Worm (Caenorhabditis elegans) whole organism, young adult: ENCODE measurements around the gene F57B9.8.

ENCODE experiments used
- B0035.1 ChIP-seq: sonication (generic microtip); optimal IDR thresholded peaks from 2 replicates; lab custom pipeline; 2016; ENCODE audit warnings: missing genetic modification characterization, mild to moderate bottlenecking, missing compliant biosample characterization, missing genotype, missing genetic modification reagents
- B0261.1 ChIP-seq: sonication (generic microtip); optimal IDR thresholded peaks from 2 replicates; lab custom pipeline; 2016; ENCODE audit warnings: mild to moderate bottlenecking, missing genetic modification characterization, moderate library complexity, missing compliant biosample characterization
- B0336.3 ChIP-seq: fragments of 200-800 bp; sonication (Bioruptor generic); IDR thresholded peaks from 2 replicates; pipeline ENCODE4 v1.3.6; 2022; ENCODE audit warnings: missing genetic modification characterization, missing compliant biosample characterization
- C17E4.6 ChIP-seq: fragments of 200-800 bp; sonication (Bioruptor generic); IDR thresholded peaks from 2 replicates; pipeline ENCODE4 v1.3.6; 2022; ENCODE audit warnings: missing genetic modification reagents, missing genetic modification characterization, missing compliant biosample characterization
- F22D6.2 ChIP-seq: sonication (generic microtip); optimal IDR thresholded peaks from 2 replicates; lab custom pipeline; 2016; ENCODE audit warnings: mild to moderate bottlenecking, missing genetic modification characterization, missing compliant biosample characterization
- F33H1.4 ChIP-seq: fragments of 200-800 bp; sonication (Bioruptor generic); IDR thresholded peaks from 2 replicates; pipeline ENCODE4 v1.3.6; 2022; ENCODE audit warnings: missing genetic modification reagents, missing genetic modification characterization, missing compliant biosample characterization
- F39B2.1 ChIP-seq: fragments of 200-800 bp; sonication (Bioruptor generic); IDR thresholded peaks from 2 replicates; pipeline ENCODE4 v1.3.6; 2022; ENCODE audit warnings: missing genetic modification reagents, missing genetic modification characterization, missing compliant biosample characterization
- Y56A3A.18 ChIP-seq: fragments of 200-800 bp; sonication (Bioruptor generic); IDR thresholded peaks from 2 replicates; pipeline ENCODE4 v1.3.6; 2022; ENCODE audit warnings: missing genetic modification reagents, missing genetic modification characterization, missing compliant biosample characterization
- Y67H2A.10 ChIP-seq: fragments of 200-800 bp; sonication (Bioruptor generic); conservative IDR thresholded peaks from 2 replicates; pipeline ENCODE4 v1.3.6; 2022; ENCODE audit warnings: missing genetic modification reagents, missing genetic modification characterization, missing compliant biosample characterization
- aptf-2 ChIP-seq: fragments of 200-800 bp; sonication (Bioruptor generic); conservative IDR thresholded peaks from 2 replicates; pipeline ENCODE4 v1.3.6; 2022; ENCODE audit warnings: missing genetic modification reagents, missing genetic modification characterization, missing compliant biosample characterization
- aptf-3 ChIP-seq: fragments of 200-800 bp; sonication (Bioruptor generic); IDR thresholded peaks from 2 replicates; pipeline ENCODE4 v1.3.6; 2022; ENCODE audit warnings: missing genetic modification characterization, missing compliant biosample characterization
- athp-1 ChIP-seq: sonication (generic microtip); optimal IDR thresholded peaks from 2 replicates; lab custom pipeline; 2017; ENCODE audit warnings: mild to moderate bottlenecking, missing genetic modification characterization, missing compliant biosample characterization
- attf-6 ChIP-seq: fragments of 200-800 bp; sonication (Bioruptor generic); IDR thresholded peaks from 2 replicates; pipeline ENCODE4 v1.3.6; 2022; ENCODE audit warnings: missing genetic modification reagents, missing genetic modification characterization, missing compliant biosample characterization
- cebp-1 ChIP-seq, 2 experiments: fragments of 200-800 bp in 1 of 2; sonication (Bioruptor generic) in 1 of 2; sonication (generic microtip) in 1 of 2; IDR thresholded peaks in 1 of 2; optimal IDR thresholded peaks in 1 of 2; 2 replicates each; pipeline versions ENCODE4 v1.3.6 to Lab custom; 2017 to 2022; ENCODE audit warnings: missing compliant biosample characterization in 2 of 2, missing genetic modification characterization in 2 of 2, mild to moderate bottlenecking in 1 of 2, missing genetic modification reagents in 1 of 2, moderate library complexity in 1 of 2
- ceh-58 ChIP-seq: fragments of 200-800 bp; sonication (Bioruptor generic); IDR thresholded peaks from 2 replicates; pipeline ENCODE4 v1.3.6; 2022; ENCODE audit warnings: missing genetic modification characterization, missing compliant biosample characterization
- ceh-91 ChIP-seq: fragments of 200-800 bp; sonication (Bioruptor generic); IDR thresholded peaks from 2 replicates; pipeline ENCODE4 v1.3.6; 2022; ENCODE audit warnings: missing genetic modification reagents, missing genetic modification characterization, missing compliant biosample characterization
- dox-1 ChIP-seq: fragments of 200-800 bp; sonication (Bioruptor generic); IDR thresholded peaks from 2 replicates; pipeline ENCODE4 v1.3.6; 2022; ENCODE audit warnings: missing genetic modification reagents, missing genetic modification characterization, missing compliant biosample characterization
- dpl-1 ChIP-seq: fragments of 150-350 bp; optimal IDR thresholded peaks from 2 replicates; lab custom pipeline; 2014; ENCODE audit warnings: missing biosample characterization, missing genetic modification reagents, missing genetic modification characterization
- egl-44 ChIP-seq: fragments of 200-800 bp; sonication (Bioruptor generic); IDR thresholded peaks from 2 replicates; pipeline ENCODE4 v1.3.6; 2022; ENCODE audit warnings: missing genetic modification reagents, missing genetic modification characterization, missing compliant biosample characterization
- him-1 ChIP-seq: sonication (generic microtip); optimal IDR thresholded peaks from 2 replicates; lab custom pipeline; 2016; ENCODE audit warnings: missing genotype, missing genetic modification reagents, missing genetic modification characterization, missing compliant biosample characterization
- hmg-1.2 ChIP-seq: fragments of 200-800 bp; sonication (Bioruptor generic); IDR thresholded peaks from 2 replicates; pipeline ENCODE4 v1.3.6; 2022; ENCODE audit warnings: missing genetic modification reagents, missing genetic modification characterization, missing compliant biosample characterization
- hrde-1 ChIP-seq: sonication (generic microtip); optimal IDR thresholded peaks from 2 replicates; lab custom pipeline; 2016; ENCODE audit warnings: missing genetic modification characterization, mild to moderate bottlenecking, missing compliant biosample characterization, moderate library complexity, missing genotype, missing genetic modification reagents, borderline replicate concordance
- let-607 ChIP-seq, 2 experiments: fragments of 200-800 bp in 1 of 2; sonication (Bioruptor generic) in 1 of 2; sonication (generic microtip) in 1 of 2; optimal IDR thresholded peaks; 2 replicates each; lab custom pipeline; 2016 to 2018; ENCODE audit warnings: mild to moderate bottlenecking in 2 of 2, missing compliant biosample characterization in 2 of 2, missing genetic modification characterization in 2 of 2, moderate library complexity in 2 of 2, missing genotype in 1 of 2
- lin-26 ChIP-seq: fragments of 200-800 bp; sonication (Bioruptor generic); IDR thresholded peaks from 2 replicates; pipeline ENCODE4 v1.3.6; 2022; ENCODE audit warnings: missing genetic modification reagents, missing genetic modification characterization, missing compliant biosample characterization
- lin-40 ChIP-seq: sonication (generic microtip); optimal IDR thresholded peaks from 2 replicates; lab custom pipeline; 2016; ENCODE audit warnings: missing genetic modification characterization, mild to moderate bottlenecking, missing compliant biosample characterization, missing genotype, missing genetic modification reagents
- lin-54 ChIP-seq: fragments of 200-800 bp; sonication (Bioruptor generic); optimal IDR thresholded peaks from 2 replicates; lab custom pipeline; 2018; ENCODE audit warnings: mild to moderate bottlenecking, missing genetic modification characterization, missing compliant biosample characterization
- lsy-27 ChIP-seq: sonication (generic microtip); optimal IDR thresholded peaks from 2 replicates; lab custom pipeline; 2017; ENCODE audit warnings: missing genetic modification characterization, mild to moderate bottlenecking, missing compliant biosample characterization, antibody characterized with exemption, missing genotype, borderline replicate concordance; ENCODE audit not compliant: insufficient read depth
- madf-3 ChIP-seq: fragments of 200-800 bp; sonication (Bioruptor generic); IDR thresholded peaks from 2 replicates; pipeline ENCODE4 v1.3.6; 2022; ENCODE audit warnings: missing genetic modification reagents, missing genetic modification characterization, missing compliant biosample characterization
- nfyb-1 ChIP-seq: fragments of 200-800 bp; sonication (Bioruptor generic); IDR thresholded peaks from 2 replicates; pipeline ENCODE4 v1.3.6; 2022; ENCODE audit warnings: missing genetic modification reagents, missing genetic modification characterization, missing compliant biosample characterization
- nhr-120 ChIP-seq: fragments of 200-800 bp; sonication (Bioruptor generic); IDR thresholded peaks from 2 replicates; pipeline ENCODE4 v1.3.6; 2022; ENCODE audit warnings: missing genetic modification characterization, missing compliant biosample characterization
- nhr-27 ChIP-seq: fragments of 200-800 bp; sonication (Bioruptor generic); optimal IDR thresholded peaks from 2 replicates; lab custom pipeline; 2018; ENCODE audit warnings: mild to moderate bottlenecking, missing genetic modification characterization, moderate library complexity, missing compliant biosample characterization
- nhr-80 ChIP-seq: sonication (generic microtip); optimal IDR thresholded peaks from 2 replicates; lab custom pipeline; 2016; ENCODE audit warnings: missing genetic modification characterization, missing compliant biosample characterization
- pha-4 ChIP-seq: fragments of 150-350 bp; sonication (generic microtip); optimal IDR thresholded peaks from 2 replicates; lab custom pipeline; 2014; ENCODE audit warnings: missing biosample characterization, missing genetic modification reagents, missing genetic modification characterization
- rcor-1 ChIP-seq: fragments of 200-800 bp; sonication (Bioruptor generic); IDR thresholded peaks from 2 replicates; pipeline ENCODE4 v1.3.6; 2022; ENCODE audit warnings: missing genetic modification reagents, missing genetic modification characterization, missing compliant biosample characterization
- snpc-1.3 ChIP-seq: sonication (generic microtip); optimal IDR thresholded peaks from 2 replicates; lab custom pipeline; 2017; ENCODE audit warnings: missing genetic modification characterization, mild to moderate bottlenecking, missing compliant biosample characterization, antibody characterized with exemption, moderate library complexity, missing genotype, missing genetic modification reagents; ENCODE audit not compliant: insufficient read depth
- snpc-3.4 ChIP-seq: sonication (generic microtip); optimal IDR thresholded peaks from 2 replicates; lab custom pipeline; 2017; ENCODE audit warnings: missing genetic modification characterization, mild to moderate bottlenecking, missing compliant biosample characterization, antibody characterized with exemption, moderate library complexity, missing genotype, missing genetic modification reagents
- snpc-4 ChIP-seq, 5 experiments: fragments of 150-350 bp in 1 of 5; sonication (generic microtip) in 4 of 5; optimal IDR thresholded peaks; 2 replicates each; lab custom pipeline; 2014 to 2018; ENCODE audit warnings: missing genetic modification characterization in 5 of 5, missing biosample characterization in 3 of 5, antibody characterized with exemption in 2 of 5, mild to moderate bottlenecking in 2 of 5, missing compliant biosample characterization in 2 of 5, missing genotype in 2 of 5, moderate library complexity in 2 of 5, missing genetic modification reagents in 1 of 5
- tbp1 ChIP-seq: fragments of 200-800 bp; sonication (Bioruptor generic); optimal IDR thresholded peaks from 2 replicates; lab custom pipeline; 2018; ENCODE audit warnings: mild to moderate bottlenecking, missing genetic modification characterization, missing compliant biosample characterization
- tlf-1 ChIP-seq: fragments of 200-800 bp; sonication (Bioruptor generic); optimal IDR thresholded peaks from 2 replicates; lab custom pipeline; 2018; ENCODE audit warnings: mild to moderate bottlenecking, missing genetic modification characterization, missing compliant biosample characterization
- ztf-18 ChIP-seq: sonication (generic microtip); optimal IDR thresholded peaks from 2 replicates; lab custom pipeline; 2016; ENCODE audit warnings: missing genotype, mild to moderate bottlenecking, missing genetic modification characterization, missing compliant biosample characterization
- ztf-22 ChIP-seq: fragments of 200-800 bp; sonication (Bioruptor generic); optimal IDR thresholded peaks from 2 replicates; lab custom pipeline; 2018; ENCODE audit warnings: mild to moderate bottlenecking, missing genetic modification characterization, moderate library complexity, missing compliant biosample characterization
- ztf-26 ChIP-seq: sonication (generic microtip); optimal IDR thresholded peaks from 2 replicates; lab custom pipeline; 2017; ENCODE audit warnings: missing genetic modification characterization, missing compliant biosample characterization
- ztf-28 ChIP-seq: fragments of 200-800 bp; sonication (Bioruptor generic); IDR thresholded peaks from 2 replicates; pipeline ENCODE4 v1.3.6; 2022; ENCODE audit warnings: missing genetic modification reagents, missing genetic modification characterization, missing compliant biosample characterization
- ztf-3 ChIP-seq: fragments of 200-800 bp; sonication (Bioruptor generic); optimal IDR thresholded peaks from 2 replicates; lab custom pipeline; 2018; ENCODE audit warnings: mild to moderate bottlenecking, missing genetic modification characterization, missing compliant biosample characterization
- ztf-6 ChIP-seq: fragments of 200-800 bp; sonication (Bioruptor generic); IDR thresholded peaks from 2 replicates; pipeline ENCODE4 v1.3.6; 2022; ENCODE audit warnings: missing genetic modification reagents, missing genetic modification characterization, missing compliant biosample characterization

Gene F57B9.8

DNA sequence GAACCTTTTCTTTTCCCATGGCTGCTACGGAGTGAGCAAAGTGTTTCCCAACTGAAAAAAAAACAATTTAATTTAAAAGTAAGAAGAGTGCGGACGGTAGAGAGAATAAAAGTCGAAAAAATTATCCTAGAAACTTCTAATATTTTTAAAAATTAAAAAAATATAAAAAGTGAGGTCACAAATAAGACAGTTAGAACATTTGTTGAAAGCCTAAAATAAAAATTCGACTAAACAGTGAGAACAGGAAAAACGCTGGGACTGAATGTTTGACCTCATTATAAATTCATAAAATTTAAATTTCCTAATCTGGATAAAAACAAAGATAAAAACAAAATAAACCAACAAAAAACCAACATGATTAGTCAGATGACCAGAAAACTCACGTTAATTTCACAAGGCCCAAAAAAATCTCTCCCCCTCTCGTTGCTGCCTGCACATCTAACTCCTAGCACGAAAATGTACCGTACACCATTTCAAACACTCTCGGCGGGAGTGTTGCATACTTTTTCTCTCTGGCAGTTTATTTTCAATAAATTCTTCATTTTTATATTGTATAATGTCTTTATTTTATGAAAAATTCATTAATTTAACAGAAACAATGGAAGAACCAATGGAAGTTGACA, 36.7 kb upstream of the F57B9.8 start, which contains the start of the genes eef-1A.1 and rfc-4 (continued):
- TF ChIP-seq F39B2.1 (peak; percentile 49; the same call in 1 of the 2 replicates), lsy-27 (tag; lab: Kevin White, UChicago) (peak; percentile 60), hrde-1 (tag; lab: Kevin White, UChicago) (peak; percentile 20), Y56A3A.18 (GFP tag; lab: Robert Waterston, UW) (no peak), lin-54 (GFP tag; lab: Kevin White, UChicago) (peak; percentile 98), B0035.1 (peak; percentile 52), rcor-1 (peak; percentile 90), hmg-1.2 (peak; percentile 76), nhr-80 (tag; lab: Kevin White, UChicago) (peak; percentile 79), lin-40 (peak; percentile 89), cebp-1 (GFP tag; IDR thresholded peaks at IDR 0.05; lab: Robert Waterston, UW) (peak; percentile 88), cebp-1 (tag; optimal IDR thresholded peaks at IDR 0.05; lab: Kevin White, UChicago) (peak; percentile 95), athp-1 (peak; percentile 51), dpl-1 (GFP tag; lab: Kevin White, UChicago) (peak; percentile 82), ztf-22 (GFP tag; lab: Kevin White, UChicago) (no peak), ztf-28 (GFP tag; lab: Robert Waterston, UW) (peak; percentile 68; the same call in 1 of the 2 replicates), F22D6.2 (tag; lab: Kevin White, UChicago) (peak; percentile 55), snpc-4 (GFP tag; optimal IDR thresholded peaks at IDR 0.05; lab: Kevin White, UChicago) (peak; percentile 9), snpc-4 (tag; optimal IDR thresholded peaks at IDR 0.05; lab: Kevin White, UChicago) (peak; percentile 73 to 87 (median 80)), dox-1 (GFP tag; lab: Robert Waterston, UW) (peak; percentile 93), ztf-26 (tag; lab: Kevin White, UChicago) (peak; percentile 82), aptf-2 (no peak), ceh-58 (GFP tag; lab: Robert Waterston, UW) (no peak), him-1 (tag; lab: Kevin White, UChicago) (peak; percentile 60), ztf-3 (no peak), snpc-1.3 (tag; lab: Kevin White, UChicago) (peak; percentile 95), B0261.1 (peak; percentile 15), ztf-6 (0 out of 2 replicates have a peak, but pooled peaks have one; percentile 17), lin-26 (GFP tag; lab: Robert Waterston, UW) (peak; percentile 11; the same call in 1 of the 2 replicates), let-607 (tag; optimal IDR thresholded peaks at IDR 0.05; lab: Kevin White, UChicago) (peak; percentile 66 to 84), madf-3 (GFP tag; lab: Robert Waterston, UW) (peak; percentile 94), snpc-3.4 (peak; percentile 92), ztf-18 (tag; lab: Kevin White, UChicago) (peak; percentile 75), F33H1.4 (GFP tag; lab: Robert Waterston, UW) (peak; percentile 99), B0336.3 (GFP tag; lab: Robert Waterston, UW) (peak; percentile 79), tbp1 (GFP tag; lab: Kevin White, UChicago) (peak; percentile 75), attf-6 (no peak), C17E4.6 (0 out of 2 replicates have a peak, but pooled peaks have one; percentile 25), Y67H2A.10 (GFP tag; lab: Robert Waterston, UW) (peak; percentile 74; the same call in 1 of the 2 replicates), nhr-27 (tag; lab: Kevin White, UChicago) (no peak), egl-44 (GFP tag; lab: Robert Waterston, UW) (0 out of 2 replicates have a peak, but pooled peaks have one; percentile 43), ceh-91 (GFP tag; lab: Robert Waterston, UW) (peak; percentile 77), pha-4 (peak; percentile 93), nhr-120 (GFP tag; lab: Robert Waterston, UW) (no peak), nfyb-1 (GFP tag; lab: Robert Waterston, UW) (peak; percentile 94), tlf-1 (peak; percentile 94), aptf-3 (no peak)
